Fruit fly (Drosophila melanogaster): Measurements from ENCODE around the gene Sec61gamma.

Sec61gamma gene

DNA sequence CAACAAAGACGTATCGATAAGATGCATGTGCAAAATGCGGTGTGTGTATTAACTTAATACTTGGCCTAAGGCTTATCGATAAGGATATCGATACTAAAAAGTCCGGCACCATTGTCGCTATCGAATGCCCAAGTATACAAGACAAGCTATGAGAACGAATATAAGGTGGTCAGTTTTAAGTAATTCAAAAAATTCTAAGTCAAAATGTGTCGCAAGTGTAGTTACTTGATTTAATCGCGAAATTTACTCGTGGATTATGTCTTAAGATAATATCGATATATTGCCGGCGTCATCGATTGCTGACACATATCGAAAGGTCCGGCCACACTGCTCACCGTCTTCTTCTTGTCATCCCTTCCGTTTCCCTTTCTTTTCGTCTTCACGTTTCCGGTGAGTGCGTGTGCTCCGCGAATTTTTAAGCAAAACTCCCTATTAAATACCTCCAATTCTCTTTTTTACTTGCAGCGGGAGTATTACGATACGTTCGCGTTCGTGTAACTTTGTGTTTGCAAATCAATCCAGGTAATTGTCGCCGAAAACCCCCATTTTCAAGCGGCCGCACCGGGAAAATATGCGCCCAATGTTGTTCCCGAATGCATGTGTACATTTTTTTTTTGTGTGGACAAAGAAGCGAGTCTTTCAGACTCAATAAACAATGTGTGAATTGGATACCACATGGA is 45.3 kb upstream of the Sec61gamma start, which contains the start of gene RpS10b (continued):
- TF ChIP-seq Eip74EF (GFP tag; optimal IDR thresholded peaks at IDR 0.05) (peak in 1 of 2 experiments; percentile 87), CG9727 (GFP tag; optimal IDR thresholded peaks at IDR 0.05) (peak; percentile 97), schlank (tag; optimal IDR thresholded peaks at IDR 0.05) (peak; percentile 91), CG10565 (GFP tag; optimal IDR thresholded peaks at IDR 0.05) (peak; percentile 29), pan (optimal IDR thresholded peaks at IDR 0.05) (no peak), pan (GFP tag; optimal IDR thresholded peaks at IDR 0.05 in 1 of 2, IDR thresholded peaks at IDR 0.05 in 1 of 2) (peak in 1 of 2 experiments; percentile 87), CG3995 (GFP tag; optimal IDR thresholded peaks at IDR 0.05) (peak; percentile 77), Ravus (GFP tag; IDR thresholded peaks at IDR 0.05) (no peak), Sox100B (GFP tag; optimal IDR thresholded peaks at IDR 0.05) (peak; percentile 95), CG10267 (tag; optimal IDR thresholded peaks at IDR 0.05) (peak; percentile 84), H15 (GFP tag; IDR thresholded peaks at IDR 0.05) (peak; percentile 75), lmd (GFP tag; IDR thresholded peaks at IDR 0.05) (peak; percentile 65), BtbVII (GFP tag; optimal IDR thresholded peaks at IDR 0.05) (peak; percentile 94), lilli (GFP tag; optimal IDR thresholded peaks at IDR 0.05) (peak; percentile 28), nerfin-2 (GFP tag; IDR thresholded peaks at IDR 0.05; ENCODE audit: partially characterized antibody) (peak; percentile 86), CG8478 (optimal IDR thresholded peaks at IDR 0.05) (no peak), CG1603 (tag; optimal IDR thresholded peaks at IDR 0.05) (peak; percentile 82), abd-A (tag; optimal IDR thresholded peaks at IDR 0.05) (no peak), Scr (GFP tag; IDR thresholded peaks at IDR 0.05; ENCODE audit: partially characterized antibody) (peak; percentile 97), psq (GFP tag; optimal IDR thresholded peaks at IDR 0.05) (peak; percentile 42), fu2 (GFP tag; optimal IDR thresholded peaks at IDR 0.05) (peak; percentile 82), CG32772 (GFP tag; IDR thresholded peaks at IDR 0.05) (peak; percentile 69; the same call in 1 of the 2 replicates), Pdp1 (GFP tag; optimal IDR thresholded peaks at IDR 0.05) (peak; percentile 48 to 79), nom (GFP tag; optimal IDR thresholded peaks at IDR 0.05) (peak; percentile 96), dpn (GFP tag; optimal IDR thresholded peaks at IDR 0.05) (peak; percentile 58 to 79), CG33557 (GFP tag; optimal IDR thresholded peaks at IDR 0.05) (peak; percentile 86), Ets97D (GFP tag; optimal IDR thresholded peaks at IDR 0.05) (peak; percentile 99), CTCF (GFP tag; optimal IDR thresholded peaks at IDR 0.05) (peak; percentile 69), CG17359 (tag; optimal IDR thresholded peaks at IDR 0.05) (peak; percentile 81), dan (GFP tag; IDR thresholded peaks at IDR 0.05) (no peak), CG34224 (GFP tag; IDR thresholded peaks at IDR 0.05; ENCODE audit: partially characterized antibody) (peak; percentile 88), Bgb (GFP tag; IDR thresholded peaks at IDR 0.05; ENCODE audit: partially characterized antibody) (peak; percentile 91), CG4617 (GFP tag; optimal IDR thresholded peaks at IDR 0.05; ENCODE audit: borderline replicate concordance) (peak; percentile 57), Fer2 (tag; optimal IDR thresholded peaks at IDR 0.05) (peak; percentile 81), chm (GFP tag; IDR thresholded peaks at IDR 0.05) (peak; percentile 90), CG12236 (GFP tag; optimal IDR thresholded peaks at IDR 0.05) (peak; percentile 88), CG7745 (tag; optimal IDR thresholded peaks at IDR 0.05) (peak; percentile 44), Elba2 (GFP tag; optimal IDR thresholded peaks at IDR 0.05) (peak; percentile 86), Meics (GFP tag; optimal IDR thresholded peaks at IDR 0.05) (peak; percentile 96), NfI (GFP tag; optimal IDR thresholded peaks at IDR 0.05) (peak; percentile 95), tx (GFP tag; optimal IDR thresholded peaks at IDR 0.05) (peak; percentile 76), phol (tag; optimal IDR thresholded peaks at IDR 0.05) (peak; percentile 88), CG14965 (GFP tag; optimal IDR thresholded peaks at IDR 0.05; ENCODE audit: borderline replicate concordance) (peak; percentile 68), so (GFP tag; IDR thresholded peaks at IDR 0.05) (peak; percentile 85), CG15479 (GFP tag; optimal IDR thresholded peaks at IDR 0.05) (peak; percentile 53), twi (tag; optimal IDR thresholded peaks at IDR 0.05) (peak; percentile 76), Poxn (GFP tag; IDR thresholded peaks at IDR 0.05) (no peak), luna (GFP tag; optimal IDR thresholded peaks at IDR 0.05) (peak; percentile 47), lola (GFP tag; optimal IDR thresholded peaks at IDR 0.05) (peak in 1 of 3 experiments; percentile 70)

Measured in whole organism, embryonic.